Worm (Caenorhabditis elegans) whole organism, young adult: ENCODE results near the gene nhr-142.

ENCODE experiments used
- B0019.2 ChIP-seq: fragments of 200-800 bp; sonication (Bioruptor generic); conservative IDR thresholded peaks from 2 replicates; pipeline ENCODE4 v1.3.6; 2022; ENCODE audit warnings: missing genetic modification reagents, missing genetic modification characterization, missing compliant biosample characterization
- D2030.7 ChIP-seq: fragments of 200-800 bp; sonication (Bioruptor generic); IDR thresholded peaks from 2 replicates; pipeline ENCODE4 v1.3.6; 2022; ENCODE audit warnings: missing genetic modification reagents, missing genetic modification characterization, missing compliant biosample characterization
- F37B4.10 ChIP-seq: fragments of 200-800 bp; sonication (Bioruptor generic); IDR thresholded peaks from 2 replicates; pipeline ENCODE4 v1.3.6; 2022; ENCODE audit warnings: missing genetic modification characterization, missing compliant biosample characterization
- F55B11.4 ChIP-seq: sonication (generic microtip); optimal IDR thresholded peaks from 2 replicates; lab custom pipeline; 2016; ENCODE audit warnings: missing compliant biosample characterization, missing genetic modification characterization, borderline replicate concordance; ENCODE audit not compliant: insufficient read depth
- F57C9.4 ChIP-seq: sonication (generic microtip); optimal IDR thresholded peaks from 2 replicates; lab custom pipeline; 2017; ENCODE audit warnings: mild to moderate bottlenecking, missing genetic modification characterization, missing compliant biosample characterization
- Y67H2A.10 ChIP-seq: fragments of 200-800 bp; sonication (Bioruptor generic); conservative IDR thresholded peaks from 2 replicates; pipeline ENCODE4 v1.3.6; 2022; ENCODE audit warnings: missing genetic modification reagents, missing genetic modification characterization, missing compliant biosample characterization
- Y95B8A.8 ChIP-seq: fragments of 200-800 bp; sonication (Bioruptor generic); IDR thresholded peaks from 2 replicates; pipeline ENCODE4 v1.3.6; 2022; ENCODE audit warnings: missing genetic modification reagents, missing genetic modification characterization, missing compliant biosample characterization
- akir-1 ChIP-seq: fragments of 200-800 bp; sonication (Bioruptor generic); optimal IDR thresholded peaks from 2 replicates; lab custom pipeline; 2018; ENCODE audit warnings: mild to moderate bottlenecking, missing genetic modification characterization, moderate library complexity, missing compliant biosample characterization
- atf-7 ChIP-seq: sonication (generic microtip); optimal IDR thresholded peaks from 2 replicates; lab custom pipeline; 2017; ENCODE audit warnings: mild to moderate bottlenecking, missing genetic modification characterization, missing compliant biosample characterization
- attf-5 ChIP-seq: fragments of 200-800 bp; sonication (Bioruptor generic); optimal IDR thresholded peaks from 2 replicates; lab custom pipeline; 2018; ENCODE audit warnings: mild to moderate bottlenecking, missing genetic modification characterization, missing compliant biosample characterization
- cebp-2 ChIP-seq: fragments of 200-800 bp; sonication (Bioruptor generic); IDR thresholded peaks from 2 replicates; pipeline ENCODE4 v1.3.6; 2022; ENCODE audit warnings: missing genetic modification characterization, missing compliant biosample characterization
- ceh-100 ChIP-seq: fragments of 200-800 bp; sonication (Bioruptor generic); IDR thresholded peaks from 2 replicates; pipeline ENCODE4 v1.3.6; 2022; ENCODE audit warnings: missing genetic modification reagents, missing genetic modification characterization, missing compliant biosample characterization
- chd-7 ChIP-seq: sonication (generic microtip); optimal IDR thresholded peaks from 2 replicates; lab custom pipeline; 2016; ENCODE audit warnings: mild to moderate bottlenecking, missing genetic modification characterization, moderate library complexity, missing compliant biosample characterization
- egrh-3 ChIP-seq: fragments of 200-800 bp; sonication (Bioruptor generic); IDR thresholded peaks from 2 replicates; pipeline ENCODE4 v1.3.6; 2022; ENCODE audit warnings: missing genetic modification reagents, missing genetic modification characterization, missing compliant biosample characterization
- fkh-3 ChIP-seq: sonication (generic microtip); optimal IDR thresholded peaks from 2 replicates; lab custom pipeline; 2016; ENCODE audit warnings: mild to moderate bottlenecking, missing genetic modification characterization, missing compliant biosample characterization
- hlh-12 ChIP-seq: sonication (generic microtip); optimal IDR thresholded peaks from 2 replicates; lab custom pipeline; 2016; ENCODE audit warnings: missing genetic modification characterization, missing compliant biosample characterization
- hmg-20 ChIP-seq: fragments of 200-800 bp; sonication (Bioruptor generic); IDR thresholded peaks from 2 replicates; pipeline ENCODE4 v1.3.6; 2022; ENCODE audit warnings: missing genetic modification reagents, missing genetic modification characterization, missing compliant biosample characterization
- hrde-1 ChIP-seq: sonication (generic microtip); optimal IDR thresholded peaks from 2 replicates; lab custom pipeline; 2016; ENCODE audit warnings: missing genetic modification characterization, mild to moderate bottlenecking, missing compliant biosample characterization, moderate library complexity, missing genotype, missing genetic modification reagents, borderline replicate concordance
- let-607 ChIP-seq, 2 experiments: fragments of 200-800 bp in 1 of 2; sonication (Bioruptor generic) in 1 of 2; sonication (generic microtip) in 1 of 2; optimal IDR thresholded peaks; 2 replicates each; lab custom pipeline; 2016 to 2018; ENCODE audit warnings: mild to moderate bottlenecking in 2 of 2, missing compliant biosample characterization in 2 of 2, missing genetic modification characterization in 2 of 2, moderate library complexity in 2 of 2, missing genotype in 1 of 2
- lin-40 ChIP-seq: sonication (generic microtip); optimal IDR thresholded peaks from 2 replicates; lab custom pipeline; 2016; ENCODE audit warnings: missing genetic modification characterization, mild to moderate bottlenecking, missing compliant biosample characterization, missing genotype, missing genetic modification reagents
- lir-1 ChIP-seq: fragments of 200-800 bp; sonication (Bioruptor generic); conservative IDR thresholded peaks from 2 replicates; pipeline ENCODE4 v1.3.6; 2022; ENCODE audit warnings: missing genetic modification reagents, missing genetic modification characterization, missing compliant biosample characterization
- lsl-1 ChIP-seq: fragments of 200-800 bp; sonication (Bioruptor generic); optimal IDR thresholded peaks from 2 replicates; lab custom pipeline; 2018; ENCODE audit warnings: mild to moderate bottlenecking, missing genetic modification characterization, moderate library complexity, missing compliant biosample characterization
- madf-10 ChIP-seq: sonication (generic microtip); optimal IDR thresholded peaks from 2 replicates; lab custom pipeline; 2016; ENCODE audit warnings: mild to moderate bottlenecking, missing genetic modification characterization, missing compliant biosample characterization
- madf-6 ChIP-seq: fragments of 200-800 bp; sonication (Bioruptor generic); IDR thresholded peaks from 2 replicates; pipeline ENCODE4 v1.3.6; 2022; ENCODE audit warnings: missing genetic modification reagents, missing genetic modification characterization, missing compliant biosample characterization
- mel-28 ChIP-seq: sonication (generic microtip); optimal IDR thresholded peaks from 2 replicates; lab custom pipeline; 2016; ENCODE audit warnings: borderline replicate concordance, mild to moderate bottlenecking, missing genetic modification characterization, missing compliant biosample characterization
- mes-4 ChIP-seq: sonication (generic microtip); optimal IDR thresholded peaks from 2 replicates; lab custom pipeline; 2016; ENCODE audit warnings: missing genotype, missing genetic modification characterization, missing compliant biosample characterization
- mxl-1 ChIP-seq: sonication (generic microtip); optimal IDR thresholded peaks from 2 replicates; lab custom pipeline; 2016; ENCODE audit warnings: missing genetic modification characterization, missing compliant biosample characterization
- nhr-120 ChIP-seq: fragments of 200-800 bp; sonication (Bioruptor generic); IDR thresholded peaks from 2 replicates; pipeline ENCODE4 v1.3.6; 2022; ENCODE audit warnings: missing genetic modification characterization, missing compliant biosample characterization
- nhr-27 ChIP-seq: fragments of 200-800 bp; sonication (Bioruptor generic); optimal IDR thresholded peaks from 2 replicates; lab custom pipeline; 2018; ENCODE audit warnings: mild to moderate bottlenecking, missing genetic modification characterization, moderate library complexity, missing compliant biosample characterization
- nhr-90 ChIP-seq: sonication (generic microtip); optimal IDR thresholded peaks from 2 replicates; lab custom pipeline; 2016; ENCODE audit warnings: missing genotype, mild to moderate bottlenecking, missing genetic modification characterization, missing compliant biosample characterization
- sdz-38 ChIP-seq: sonication (generic microtip); optimal IDR thresholded peaks from 2 replicates; lab custom pipeline; 2016; ENCODE audit warnings: missing genotype, missing genetic modification characterization, missing compliant biosample characterization
- sea-2 ChIP-seq: fragments of 200-800 bp; sonication (Bioruptor generic); IDR thresholded peaks from 2 replicates; pipeline ENCODE4 v1.3.6; 2022; ENCODE audit warnings: missing genetic modification characterization, missing compliant biosample characterization
- snpc-3.4 ChIP-seq: sonication (generic microtip); optimal IDR thresholded peaks from 2 replicates; lab custom pipeline; 2017; ENCODE audit warnings: missing genetic modification characterization, mild to moderate bottlenecking, missing compliant biosample characterization, antibody characterized with exemption, moderate library complexity, missing genotype, missing genetic modification reagents
- sptf-2 ChIP-seq: fragments of 200-800 bp; sonication (Bioruptor generic); optimal IDR thresholded peaks from 2 replicates; lab custom pipeline; 2018; ENCODE audit warnings: mild to moderate bottlenecking, missing genetic modification characterization, missing compliant biosample characterization
- tlf-1 ChIP-seq: fragments of 200-800 bp; sonication (Bioruptor generic); optimal IDR thresholded peaks from 2 replicates; lab custom pipeline; 2018; ENCODE audit warnings: mild to moderate bottlenecking, missing genetic modification characterization, missing compliant biosample characterization
- unc-62 ChIP-seq: fragments of 150-350 bp; optimal IDR thresholded peaks from 2 replicates; lab custom pipeline; 2014; ENCODE audit warnings: missing biosample characterization, missing genetic modification reagents, missing genetic modification characterization
- zfh-2 ChIP-seq: fragments of 200-800 bp; sonication (Bioruptor generic); conservative IDR thresholded peaks from 2 replicates; pipeline ENCODE4 v1.3.6; 2022; ENCODE audit warnings: missing genetic modification reagents, missing genetic modification characterization, missing compliant biosample characterization

Gene nhr-142

DNA sequence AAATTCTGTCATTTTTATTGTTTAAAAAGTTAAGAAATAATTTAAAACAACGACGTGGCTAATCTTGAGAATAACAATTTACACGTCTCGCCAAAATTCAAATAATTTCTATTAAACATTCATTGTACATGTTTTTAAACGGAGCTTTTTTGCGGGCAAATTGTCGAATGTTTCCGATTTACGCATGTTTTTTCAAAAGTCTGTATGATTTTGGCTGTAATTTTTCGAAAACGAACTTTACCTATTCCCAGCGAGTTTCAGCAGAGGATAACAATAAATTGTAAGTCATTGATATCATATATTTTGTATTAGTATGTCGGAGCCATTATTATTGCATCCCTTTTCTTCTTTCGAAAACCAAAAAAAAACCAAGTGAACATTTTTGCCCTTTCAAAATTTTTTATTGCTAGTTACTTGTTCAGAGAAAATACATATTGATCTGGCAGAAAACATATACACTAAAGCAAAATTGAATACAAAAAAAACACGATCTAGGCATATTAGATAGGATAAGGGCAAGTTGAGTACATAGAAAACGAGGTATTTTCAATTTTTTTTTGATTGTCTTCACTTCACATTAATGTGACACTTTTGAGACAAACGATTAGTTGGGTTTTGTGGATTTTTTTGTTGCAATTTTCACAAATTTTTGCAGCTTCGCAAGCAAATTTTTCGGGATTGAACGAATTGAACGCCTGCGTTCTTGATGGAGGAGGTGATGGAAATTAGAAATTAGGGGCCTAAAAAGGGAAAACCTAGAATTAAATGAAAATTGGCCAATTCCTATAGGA, 48.4 kb upstream of the nhr-142 start, which contains the start of gene F26F12.2 (continued):
- TF ChIP-seq akir-1 (GFP tag; lab: Kevin White, UChicago) = no peak
- TF ChIP-seq Y95B8A.8 (GFP tag; lab: Robert Waterston, UW) = 0 out of 2 replicates have a peak, but pooled peaks have one; percentile 56
- no peak for TF ChIP-seq madf-10 (tag; lab: Kevin White, UChicago)
- no peak for TF ChIP-seq hlh-12 (tag; lab: Kevin White, UChicago)
- peak; percentile 19 for TF ChIP-seq atf-7 (tag; lab: Kevin White, UChicago)
- no peak for TF ChIP-seq zfh-2
- no peak for TF ChIP-seq egrh-3 (GFP tag; lab: Robert Waterston, UW)
- TF ChIP-seq D2030.7 (GFP tag; lab: Robert Waterston, UW) = no peak
- TF ChIP-seq nhr-27 (tag; lab: Kevin White, UChicago) = no peak
- TF ChIP-seq F55B11.4 (tag; lab: Kevin White, UChicago) = no peak
- peak; percentile 25 for TF ChIP-seq chd-7 (tag; lab: Kevin White, UChicago)
- TF ChIP-seq Y67H2A.10 (GFP tag; lab: Robert Waterston, UW) = no peak
- TF ChIP-seq sea-2 (GFP tag; lab: Robert Waterston, UW) = no peak
- no peak for TF ChIP-seq tlf-1
- TF ChIP-seq F37B4.10 = 0 out of 2 replicates have a peak, but pooled peaks have one; percentile 43
- no peak for TF ChIP-seq hmg-20 (GFP tag; lab: Robert Waterston, UW)
- peak; percentile 77 for TF ChIP-seq mel-28 (tag; lab: Kevin White, UChicago)
- TF ChIP-seq snpc-3.4 = no peak
- TF ChIP-seq lir-1 = no peak
- no peak for TF ChIP-seq mxl-1 (tag; lab: Kevin White, UChicago)
- no peak for TF ChIP-seq B0019.2
- no peak for TF ChIP-seq sdz-38 (tag; lab: Kevin White, UChicago)
- no peak for TF ChIP-seq sptf-2
- TF ChIP-seq cebp-2 (GFP tag; lab: Robert Waterston, UW) = 0 out of 2 replicates have a peak, but pooled peaks have one; percentile 41
- peak; percentile 50 for TF ChIP-seq lin-40 (tag; lab: Kevin White, UChicago)
- no peak for TF ChIP-seq mes-4
- peak; percentile 26 for TF ChIP-seq fkh-3 (tag; lab: Kevin White, UChicago)
- 0 out of 2 replicates have a peak, but pooled peaks have one; percentile 4 for TF ChIP-seq madf-6 (GFP tag; lab: Robert Waterston, UW)
- no peak for TF ChIP-seq unc-62
- TF ChIP-seq lsl-1 (GFP tag; lab: Kevin White, UChicago) = no peak
- TF ChIP-seq let-607 (tag; optimal IDR thresholded peaks at IDR 0.05; lab: Kevin White, UChicago) = no peak
- TF ChIP-seq F57C9.4 (tag; lab: Kevin White, UChicago) = peak; percentile 46
- TF ChIP-seq hrde-1 (tag; lab: Kevin White, UChicago) = no peak
- peak; percentile 43 for TF ChIP-seq attf-5 (GFP tag; lab: Kevin White, UChicago)
- TF ChIP-seq ceh-100 (GFP tag; lab: Robert Waterston, UW) = no peak
- TF ChIP-seq nhr-120 (GFP tag; lab: Robert Waterston, UW) = no peak

DNA sequence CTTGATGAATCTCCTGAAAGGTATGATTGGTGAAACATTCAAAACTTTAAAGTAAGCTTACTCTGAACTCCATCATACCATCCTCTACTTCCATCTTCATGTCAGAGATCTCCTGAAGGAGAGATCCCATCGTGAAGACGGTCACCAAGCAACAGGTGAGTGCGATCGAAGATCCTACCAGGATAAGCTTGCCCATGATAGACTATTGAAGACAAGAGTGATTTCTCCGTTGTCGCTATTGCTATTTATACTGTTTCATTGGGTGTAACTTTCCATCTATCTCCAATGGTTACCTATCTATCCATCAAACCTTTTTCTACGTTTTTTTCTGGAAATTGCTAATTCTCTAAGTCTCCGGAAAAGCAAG, 46.2 kb upstream of the nhr-142 start, which contains the start of gene col-140:
TSS of gene col-140 (minus strand) at position 219 of the 367 bp plus-strand sequence.
- no peak for TF ChIP-seq sea-2 (GFP tag; lab: Robert Waterston, UW)
- TF ChIP-seq madf-10 (tag; lab: Kevin White, UChicago) = no peak
- TF ChIP-seq lin-40 (tag; lab: Kevin White, UChicago) = peak; percentile 51
- no peak for TF ChIP-seq nhr-90 (tag; lab: Kevin White, UChicago)
